Fruit fly (Drosophila melanogaster) whole organism, prepupa: ENCODE results near the gene Etl1.
A peak's percentile ranks its signal among the peaks of the same experiment; 100 is the strongest.

Source experiments
- Blimp-1 ChIP-seq: fragments of 200-800 bp; sonication (Bioruptor generic); optimal IDR thresholded peaks from 3 replicates; lab custom pipeline; 2017; ENCODE audit warnings: missing biosample characterization, missing genetic modification characterization, mild to moderate bottlenecking, moderate library complexity, missing genetic modification reagents
- CG10631 ChIP-seq: fragments of 200-800 bp; sonication (Bioruptor generic); optimal IDR thresholded peaks from 2 replicates; lab custom pipeline; 2016; ENCODE audit warnings: missing biosample characterization, missing genetic modification characterization
- CG11294 ChIP-seq: fragments of 200-800 bp; sonication (Bioruptor generic); IDR thresholded peaks from 2 replicates; pipeline ENCODE4 v1.3.6; 2022; ENCODE audit warnings: missing biosample characterization, missing genetic modification characterization
- CG11762 ChIP-seq: fragments of 200-800 bp; sonication (Bioruptor generic); optimal IDR thresholded peaks from 3 replicates; lab custom pipeline; 2016; ENCODE audit warnings: missing biosample characterization, missing genetic modification characterization; ENCODE audit not compliant: insufficient read depth
- CG11902 ChIP-seq: fragments of 200-800 bp; sonication (Bioruptor generic); optimal IDR thresholded peaks from 3 replicates; lab custom pipeline; 2016; ENCODE audit warnings: missing biosample characterization, missing genetic modification characterization
- CG15336 ChIP-seq: fragments of 200-800 bp; sonication (Bioruptor generic); IDR thresholded peaks from 2 replicates; pipeline ENCODE4 v1.3.6; 2022; ENCODE audit warnings: missing biosample characterization, missing genetic modification characterization
- CG1621 ChIP-seq: fragments of 200-800 bp; sonication (Bioruptor generic); optimal IDR thresholded peaks from 3 replicates; lab custom pipeline; 2018; ENCODE audit warnings: missing biosample characterization, mild to moderate bottlenecking, missing genetic modification characterization
- CG16779 ChIP-seq: fragments of 200-800 bp; sonication (Bioruptor generic); optimal IDR thresholded peaks from 3 replicates; lab custom pipeline; 2017; ENCODE audit warnings: missing biosample characterization, mild to moderate bottlenecking, missing genetic modification characterization
- CG3032 ChIP-seq: fragments of 200-800 bp; optimal IDR thresholded peaks from 2 replicates; lab custom pipeline; 2019; ENCODE audit warnings: missing biosample characterization, mild to moderate bottlenecking, missing genetic modification characterization, moderate library complexity
- CG31627 ChIP-seq: fragments of 200-800 bp; sonication (Bioruptor generic); optimal IDR thresholded peaks from 3 replicates; lab custom pipeline; 2016; ENCODE audit warnings: missing biosample characterization, missing genetic modification characterization
- CG4318 ChIP-seq: fragments of 200-800 bp; sonication (Bioruptor generic); optimal IDR thresholded peaks from 3 replicates; lab custom pipeline; 2017; ENCODE audit warnings: missing biosample characterization, mild to moderate bottlenecking, missing genetic modification characterization
- CG6792 ChIP-seq: fragments of 200-800 bp; sonication (Bioruptor generic); optimal IDR thresholded peaks from 3 replicates; lab custom pipeline; 2016; ENCODE audit warnings: missing biosample characterization, missing genetic modification characterization
- CG6808 ChIP-seq: fragments of 200-800 bp; sonication (Bioruptor generic); optimal IDR thresholded peaks from 3 replicates; lab custom pipeline; 2017; ENCODE audit warnings: missing biosample characterization, missing genetic modification characterization, mild to moderate bottlenecking, moderate library complexity, missing genetic modification reagents
- CG6854 ChIP-seq: fragments of 200-800 bp; sonication (Bioruptor generic); optimal IDR thresholded peaks from 2 replicates; lab custom pipeline; 2017; ENCODE audit warnings: missing biosample characterization, mild to moderate bottlenecking, missing genetic modification characterization
- CG8319 ChIP-seq: fragments of 200-800 bp; sonication (Bioruptor generic); optimal IDR thresholded peaks from 3 replicates; lab custom pipeline; 2016; ENCODE audit warnings: missing biosample characterization, missing genetic modification characterization
- CG9139 ChIP-seq: fragments of 200-800 bp; sonication (Bioruptor generic); optimal IDR thresholded peaks from 3 replicates; lab custom pipeline; 2017; ENCODE audit warnings: missing biosample characterization, mild to moderate bottlenecking, missing genetic modification characterization
- Ets21C ChIP-seq: fragments of 200-800 bp; sonication (Bioruptor generic); optimal IDR thresholded peaks from 3 replicates; lab custom pipeline; 2016; ENCODE audit warnings: missing biosample characterization, missing genetic modification characterization
- Ets96B ChIP-seq: fragments of 200-800 bp; optimal IDR thresholded peaks from 2 replicates; lab custom pipeline; 2019; ENCODE audit warnings: missing biosample characterization, mild to moderate bottlenecking, missing genetic modification characterization, moderate library complexity
- Hr38 ChIP-seq: sonication (Bioruptor generic); optimal IDR thresholded peaks from 2 replicates; lab custom pipeline; 2016; ENCODE audit warnings: missing biosample characterization, missing genetic modification characterization
- Met ChIP-seq: fragments of 200-800 bp; sonication (Bioruptor generic); optimal IDR thresholded peaks from 3 replicates; lab custom pipeline; 2016; ENCODE audit warnings: missing biosample characterization, missing genetic modification characterization
- OdsH ChIP-seq: fragments of 200-800 bp; sonication (Bioruptor generic); optimal IDR thresholded peaks from 3 replicates; lab custom pipeline; 2016; ENCODE audit warnings: missing biosample characterization, missing genetic modification characterization
- Sox15 ChIP-seq: fragments of 200-800 bp; sonication (Bioruptor generic); optimal IDR thresholded peaks from 3 replicates; lab custom pipeline; 2016; ENCODE audit warnings: missing biosample characterization, missing genetic modification characterization
- achi ChIP-seq: fragments of 200-800 bp; sonication (Bioruptor generic); optimal IDR thresholded peaks from 3 replicates; lab custom pipeline; 2016; ENCODE audit warnings: missing biosample characterization, missing genetic modification characterization
- eg ChIP-seq: fragments of 200-800 bp; sonication (Bioruptor generic); IDR thresholded peaks from 3 replicates; pipeline ENCODE4 v1.3.6; 2022; ENCODE audit warnings: missing biosample characterization, missing genetic modification characterization
- esn ChIP-seq: fragments of 200-800 bp; sonication (Bioruptor generic); optimal IDR thresholded peaks from 2 replicates; lab custom pipeline; 2016; ENCODE audit warnings: missing biosample characterization, mild to moderate bottlenecking, missing genetic modification characterization, moderate library complexity
- fd59A ChIP-seq: fragments of 200-800 bp; sonication (Bioruptor generic); optimal IDR thresholded peaks from 2 replicates; lab custom pipeline; 2017; ENCODE audit warnings: missing biosample characterization, mild to moderate bottlenecking, missing genetic modification characterization, missing genetic modification reagents
- fd85E ChIP-seq: fragments of 200-800 bp; sonication (Bioruptor generic); optimal IDR thresholded peaks from 3 replicates; lab custom pipeline; 2016; ENCODE audit warnings: missing biosample characterization, missing genetic modification characterization
- fkh ChIP-seq: fragments of 200-800 bp; sonication (Bioruptor generic); optimal IDR thresholded peaks from 3 replicates; lab custom pipeline; 2017; ENCODE audit warnings: missing biosample characterization, mild to moderate bottlenecking, missing genetic modification characterization, moderate library complexity
- lz ChIP-seq: fragments of 200-800 bp; sonication (Bioruptor generic); optimal IDR thresholded peaks from 3 replicates; lab custom pipeline; 2016; ENCODE audit warnings: missing biosample characterization, missing genetic modification characterization
- net ChIP-seq: fragments of 200-800 bp; sonication (Bioruptor generic); optimal IDR thresholded peaks from 3 replicates; lab custom pipeline; 2016; ENCODE audit warnings: missing biosample characterization, missing genetic modification characterization
- pdm3 ChIP-seq: fragments of 200-800 bp; sonication (Bioruptor generic); optimal IDR thresholded peaks from 3 replicates; lab custom pipeline; 2016; ENCODE audit warnings: missing biosample characterization, missing genetic modification characterization
- salr ChIP-seq, 2 experiments: fragments of 200-800 bp; sonication (Bioruptor generic); optimal IDR thresholded peaks; 3 replicates each; lab custom pipeline; 2016 to 2018; ENCODE audit warnings: missing biosample characterization in 2 of 2, missing genetic modification characterization in 2 of 2, mild to moderate bottlenecking in 1 of 2
- spab ChIP-seq: fragments of 200-800 bp; sonication (Bioruptor generic); optimal IDR thresholded peaks from 2 replicates; lab custom pipeline; 2017; ENCODE audit warnings: missing biosample characterization, mild to moderate bottlenecking, missing genetic modification characterization, missing genetic modification reagents
- ss ChIP-seq, 2 experiments: fragments of 200-800 bp; sonication (Bioruptor generic); optimal IDR thresholded peaks; 2 replicates in 1 of 2; 3 replicates in 1 of 2; lab custom pipeline; 2017 to 2018; ENCODE audit warnings: mild to moderate bottlenecking in 2 of 2, missing biosample characterization in 2 of 2, missing genetic modification characterization in 2 of 2, moderate library complexity in 1 of 2
- svp ChIP-seq: fragments of 200-800 bp; sonication (Bioruptor generic); peaks from one replicate; lab custom pipeline; 2016; ENCODE audit warnings: missing biosample characterization, missing genetic modification characterization
- topi ChIP-seq: fragments of 200-800 bp; sonication (Bioruptor generic); optimal IDR thresholded peaks from 3 replicates; lab custom pipeline; 2016; ENCODE audit warnings: missing biosample characterization, missing genetic modification characterization

Etl1 gene

dm6 chr2L:9894871-9895364 lies 17.5 kb downstream of the Etl1 start, which contains the start of gene Bka (continued):
- no peak for TF ChIP-seq CG11902 (GFP tag; lab: Kevin White, UChicago)
- TF ChIP-seq Met = peak; percentile 57

dm6 chr2L:9894193-9894592 lies 18.2 kb downstream of the Etl1 start:
- TF ChIP-seq esn (GFP tag; lab: Kevin White, UChicago) (no peak), lz (GFP tag; lab: Kevin White, UChicago) (no peak), CG11762 (GFP tag; lab: Kevin White, UChicago) (no peak), salr (GFP tag; optimal IDR thresholded peaks at IDR 0.05; lab: Kevin White, UChicago) (no peak), OdsH (no peak), Blimp-1 (GFP tag; lab: Kevin White, UChicago) (no peak), svp (no peak), Ets21C (GFP tag; lab: Kevin White, UChicago) (no peak), CG16779 (no peak), CG9139 (GFP tag; lab: Kevin White, UChicago) (no peak), CG6792 (GFP tag; lab: Kevin White, UChicago) (no peak), CG10631 (GFP tag; lab: Kevin White, UChicago) (no peak), Sox15 (GFP tag; lab: Kevin White, UChicago) (no peak), CG11294 (GFP tag; lab: Robert Waterston, UW) (no peak), Hr38 (GFP tag; lab: Kevin White, UChicago) (no peak), fd59A (GFP tag; lab: Kevin White, UChicago) (no peak), CG15336 (GFP tag; lab: Robert Waterston, UW) (no peak), pdm3 (GFP tag; lab: Kevin White, UChicago) (no peak), ss (GFP tag; optimal IDR thresholded peaks at IDR 0.05; lab: Kevin White, UChicago) (no peak), eg (GFP tag; lab: Robert Waterston, UW) (no peak)

- TF ChIP-seq fkh (GFP tag; lab: Kevin White, UChicago) (peak; percentile 49), CG4318 (GFP tag; lab: Kevin White, UChicago) (no peak)
Measured at dm6 chr2L:9893183-9893582, 19.2 kb downstream of the Etl1 start, which contains the start of gene mtDNA-helicase. mtDNA-helicase (minus strand) TSS chr2L:9893446.

dm6 chr2L:9890576-9890975 lies 21.8 kb downstream of the Etl1 start, which contains the start of the genes CG34183 and CG4537:
CG34183 (minus strand) TSS chr2L:9890772.
CG4537 (plus strand) TSS chr2L:9890885.
- TF ChIP-seq fkh (GFP tag; lab: Kevin White, UChicago) (peak; percentile 57), esn (GFP tag; lab: Kevin White, UChicago) (peak; percentile 27), topi (GFP tag; lab: Kevin White, UChicago) (no peak), CG6792 (GFP tag; lab: Kevin White, UChicago) (no peak)

dm6 chr2L:9887856-9888269 lies 24.5 kb downstream of the Etl1 start, which contains the start of gene Fkbp59:
Fkbp59 (plus strand) TSS chr2L:9888005.
- TF ChIP-seq CG3032 (tag; lab: Kevin White, UChicago) = no peak
- TF ChIP-seq fkh (GFP tag; lab: Kevin White, UChicago) = peak; percentile 34
- no peak for TF ChIP-seq CG10631 (GFP tag; lab: Kevin White, UChicago)
- peak; percentile 68 for TF ChIP-seq CG1621
- TF ChIP-seq CG6854 (GFP tag; lab: Kevin White, UChicago) = peak; percentile 13

dm6 chr2L:9886086-9886485 lies 26.3 kb downstream of the Etl1 start, which contains the start of gene nAChRalpha6:
nAChRalpha6 (minus strand) TSS chr2L:9886250.
- TF ChIP-seq Ets96B (tag; lab: Kevin White, UChicago) = no peak
- no peak for TF ChIP-seq achi (GFP tag; lab: Kevin White, UChicago)
- no peak for TF ChIP-seq CG15336 (GFP tag; lab: Robert Waterston, UW)
- TF ChIP-seq esn (GFP tag; lab: Kevin White, UChicago) = no peak
- no peak for TF ChIP-seq CG31627 (GFP tag; lab: Kevin White, UChicago)
- TF ChIP-seq net (GFP tag; lab: Kevin White, UChicago) = no peak
- no peak for TF ChIP-seq topi (GFP tag; lab: Kevin White, UChicago)
- no peak for TF ChIP-seq CG8319 (GFP tag; lab: Kevin White, UChicago)
- TF ChIP-seq Sox15 (GFP tag; lab: Kevin White, UChicago) = no peak
- no peak for TF ChIP-seq CG6854 (GFP tag; lab: Kevin White, UChicago)
- TF ChIP-seq CG11762 (GFP tag; lab: Kevin White, UChicago) = no peak
- TF ChIP-seq CG6808 (GFP tag; lab: Kevin White, UChicago) = no peak
- no peak for TF ChIP-seq CG4318 (GFP tag; lab: Kevin White, UChicago)
- no peak for TF ChIP-seq fd85E (GFP tag; lab: Kevin White, UChicago)
- no peak for TF ChIP-seq spab (GFP tag; lab: Kevin White, UChicago)
